Worm (Caenorhabditis elegans): ENCODE data around the gene cgt-3.

ce11 chrII:5946438-5946837, 35.3 kb downstream of the cgt-3 start:
- TF ChIP-seq pha-4 (tag; optimal IDR thresholded peaks at IDR 0.05): no peak
- no peak for TF ChIP-seq C06A6.2 (GFP tag; conservative IDR thresholded peaks at IDR 0.05)
- no peak for TF ChIP-seq dox-1 (GFP tag; IDR thresholded peaks at IDR 0.05)
- TF ChIP-seq pbrm-1 (GFP tag; IDR thresholded peaks at IDR 0.05): no peak
- TF ChIP-seq B0019.2 (GFP tag; conservative IDR thresholded peaks at IDR 0.05): no peak
- TF ChIP-seq Y56A3A.18 (GFP tag; IDR thresholded peaks at IDR 0.05): no peak
- no peak for TF ChIP-seq tlf-1 (GFP tag; optimal IDR thresholded peaks at IDR 0.05)
- TF ChIP-seq D2030.7 (GFP tag; IDR thresholded peaks at IDR 0.05): no peak
- no peak for TF ChIP-seq mes-4 (tag; optimal IDR thresholded peaks at IDR 0.05)
- TF ChIP-seq fkh-3 (tag; optimal IDR thresholded peaks at IDR 0.05): no peak
- TF ChIP-seq madf-8 (GFP tag; conservative IDR thresholded peaks at IDR 0.05): no peak
